Worm (Caenorhabditis elegans) whole organism, early embryonic: ENCODE results near the gene nlp-16.
A peak's percentile ranks its signal among the peaks of the same experiment; 100 is the strongest.
"Not testable (repeated sequence)": the region's sequence is repeated elsewhere in the genome, so short reads cannot be mapped to it uniquely, and the experiment has no call there.

Experiments
- F13C5.2 ChIP-seq: sonication (generic microtip); optimal IDR thresholded peaks from 2 replicates; lab custom pipeline; 2017; ENCODE audit warnings: mild to moderate bottlenecking, missing genetic modification characterization, inconsistent platforms, missing compliant biosample characterization
- ama-1 ChIP-seq: fragments of 150-350 bp; optimal IDR thresholded peaks from 2 replicates; lab custom pipeline; 2014
- ceh-13 ChIP-seq: fragments of 200-800 bp; sonication (Bioruptor generic); optimal IDR thresholded peaks from 2 replicates; lab custom pipeline; 2018; ENCODE audit warnings: mild to moderate bottlenecking, missing genetic modification characterization, missing compliant biosample characterization
- ets-7 ChIP-seq: sonication (generic microtip); optimal IDR thresholded peaks from 2 replicates; lab custom pipeline; 2016; ENCODE audit warnings: missing genotype, missing genetic modification characterization, missing compliant biosample characterization
- flt-1 ChIP-seq: fragments of 200-800 bp; sonication (Bioruptor generic); IDR thresholded peaks from 2 replicates; pipeline ENCODE4 v1.3.6; 2022; ENCODE audit warnings: missing genetic modification characterization, missing compliant biosample characterization
- hmbx-1 ChIP-seq: sonication (generic microtip); optimal IDR thresholded peaks from 2 replicates; lab custom pipeline; 2016; ENCODE audit warnings: mild to moderate bottlenecking, missing genetic modification characterization, missing compliant biosample characterization
- hmg-4 ChIP-seq: fragments of 200-800 bp; sonication (Bioruptor generic); optimal IDR thresholded peaks from 2 replicates; lab custom pipeline; 2018; ENCODE audit warnings: mild to moderate bottlenecking, missing genetic modification characterization, missing compliant biosample characterization
- hnd-1 ChIP-seq: sonication (generic microtip); optimal IDR thresholded peaks from 2 replicates; lab custom pipeline; 2016; ENCODE audit warnings: missing genetic modification characterization, missing compliant biosample characterization

ce11 chrIV:6209958-6210357 is 49.7 kb downstream of the nlp-16 start:
- TF ChIP-seq ama-1 (lab: Kevin White, UChicago); F13C5.2 (tag; lab: Kevin White, UChicago); ets-7 (tag; lab: Kevin White, UChicago); hmg-4 (GFP tag; lab: Kevin White, UChicago); hnd-1; hmbx-1 (tag; lab: Kevin White, UChicago); ceh-13 (GFP tag; lab: Kevin White, UChicago): not testable (repeated sequence)
- peak; percentile 62 for TF ChIP-seq flt-1 (GFP tag; lab: Robert Waterston, UW)
